Worm (Caenorhabditis elegans) whole organism, dauer: Measurements from ENCODE around the gene T12B5.14.

ENCODE experiments used
- unc-62 ChIP-seq: sonication (generic microtip); optimal IDR thresholded peaks from 2 replicates; lab custom pipeline; 2017; ENCODE audit warnings: missing biosample characterization, missing genetic modification reagents, missing genetic modification characterization

The T12B5.14 gene

DNA sequence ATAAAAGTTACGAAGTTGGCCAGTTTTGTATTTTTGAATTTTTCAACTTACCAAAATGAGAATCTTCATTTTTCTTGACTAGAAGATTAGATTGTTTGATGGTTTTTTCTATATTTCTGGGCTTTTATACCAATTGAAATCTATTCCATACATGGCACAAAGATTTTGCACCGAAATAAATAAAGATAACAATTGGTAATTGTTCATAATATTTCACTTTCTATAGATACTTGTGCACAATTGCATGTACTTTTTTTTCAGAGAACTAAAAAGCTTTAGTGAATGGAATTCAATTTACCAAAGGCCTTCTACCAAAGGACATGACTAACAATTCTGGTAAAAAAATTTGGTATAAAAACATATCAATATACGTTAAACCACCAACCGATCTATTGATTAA is at the start of gene T12B5.14, which contains the start of gene T12B5.15:
T12B5.14 (plus strand) TSS at position 321 of the 400 bp plus-strand sequence.
T12B5.15 (minus strand) TSS at position 101 of the 400 bp plus-strand sequence.
- TF ChIP-seq unc-62, result no peak

DNA sequence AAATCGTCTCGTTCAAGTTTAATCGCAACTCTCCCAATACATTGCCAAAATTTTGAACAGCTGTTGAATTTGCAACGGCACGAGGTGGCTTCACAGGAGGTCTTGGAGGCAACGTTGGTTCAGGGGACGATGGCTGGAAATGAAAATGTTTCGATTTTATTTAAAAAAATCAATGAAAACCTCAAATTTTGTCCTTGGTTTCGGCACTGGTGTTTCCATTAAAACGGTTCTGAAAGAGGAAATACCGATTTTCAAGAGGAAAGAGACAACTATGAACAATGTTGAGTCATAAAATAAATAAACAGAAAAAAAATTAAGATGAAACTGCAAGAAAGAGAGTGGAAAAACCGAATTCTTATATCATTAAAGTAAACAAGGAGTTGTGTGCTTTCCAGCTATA is 47.4 kb upstream of the T12B5.14 start, which contains the start of gene F23H11.4:
F23H11.4 (minus strand) TSS at position 229 of the 400 bp plus-strand sequence.
- no peak for TF ChIP-seq unc-62

DNA sequence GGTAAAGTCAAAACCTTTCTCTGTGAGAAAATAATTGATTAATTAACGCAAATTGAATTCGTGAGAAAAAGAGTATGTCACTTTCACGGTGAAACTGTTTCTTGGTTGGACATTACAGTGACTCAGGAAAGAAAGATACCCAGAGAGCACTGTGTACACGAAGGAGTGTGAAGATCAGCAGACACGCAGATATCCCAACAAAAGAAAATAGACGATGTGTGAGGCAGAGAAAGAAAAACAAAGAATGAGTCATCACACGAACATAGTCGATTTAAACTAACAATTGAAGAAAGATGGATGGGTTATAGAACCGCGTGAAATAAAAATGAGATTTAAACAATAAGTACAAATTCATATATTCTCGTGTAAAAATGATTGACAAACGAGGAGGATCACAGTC is 46.7 kb upstream of the T12B5.14 start:
- no peak for TF ChIP-seq unc-62

DNA sequence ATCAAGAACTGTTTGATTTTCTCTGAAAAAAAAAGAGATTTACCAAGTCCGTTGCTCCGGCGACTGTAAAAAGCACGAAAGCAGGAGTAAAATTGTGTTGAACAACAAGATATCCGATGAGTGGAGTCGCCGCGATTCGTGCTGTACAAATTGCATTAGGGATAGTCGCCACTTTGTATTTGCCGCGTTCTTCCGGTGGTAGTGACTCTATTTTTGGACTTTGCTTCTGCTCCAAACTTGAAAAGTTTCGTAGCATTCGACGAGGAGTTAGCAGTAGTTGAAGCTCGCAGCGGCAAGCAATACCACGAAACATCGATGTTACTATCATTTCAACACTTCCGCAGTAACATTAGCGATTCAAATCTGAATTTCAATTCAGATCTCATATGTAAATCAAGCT is 45.1 kb upstream of the T12B5.14 start, which contains the start of gene crls-1:
crls-1 (minus strand) TSS at position 363 of the 400 bp plus-strand sequence.
- no peak for TF ChIP-seq unc-62

DNA sequence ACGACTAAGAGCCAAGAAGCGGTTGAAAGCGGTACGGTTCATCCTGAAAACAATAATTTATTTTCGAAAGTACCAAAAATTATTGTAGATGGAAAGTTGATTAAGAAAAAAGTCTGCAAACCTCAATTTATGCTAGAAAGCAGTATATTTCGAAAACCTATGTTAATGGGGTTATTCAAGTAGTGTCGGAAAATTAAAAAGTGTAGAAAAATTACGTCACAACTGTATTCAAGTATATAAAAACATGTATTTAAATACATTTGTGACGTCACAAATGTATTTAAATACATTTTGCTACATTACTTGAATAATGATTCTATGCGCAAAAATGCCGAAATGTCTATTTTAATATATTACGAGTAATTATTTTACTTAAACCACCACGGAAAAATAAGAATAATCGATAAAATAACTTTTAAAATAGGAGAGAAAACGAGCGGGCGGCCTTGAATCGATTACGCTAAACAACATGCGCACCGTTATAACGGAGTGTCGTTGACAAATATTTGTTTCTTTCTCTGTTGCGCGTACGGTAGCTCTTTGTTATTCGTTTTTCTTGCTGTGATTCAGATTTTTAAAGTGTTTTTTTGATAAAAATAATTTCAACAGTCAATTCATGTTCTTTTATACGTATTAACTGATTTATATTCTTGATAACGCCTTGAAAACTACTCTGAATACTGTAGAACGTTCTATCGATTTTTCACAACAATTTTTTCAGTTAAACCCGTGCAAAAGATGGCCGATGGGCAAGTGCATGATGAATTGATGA is 43.9 kb upstream of the T12B5.14 start, which contains the start of the genes F23H11.5 and bra-2:
F23H11.5 (minus strand) TSS at position 51 of the 772 bp plus-strand sequence.
bra-2 (plus strand) TSS at position 722 of the 772 bp plus-strand sequence.
- TF ChIP-seq unc-62, result no peak

DNA sequence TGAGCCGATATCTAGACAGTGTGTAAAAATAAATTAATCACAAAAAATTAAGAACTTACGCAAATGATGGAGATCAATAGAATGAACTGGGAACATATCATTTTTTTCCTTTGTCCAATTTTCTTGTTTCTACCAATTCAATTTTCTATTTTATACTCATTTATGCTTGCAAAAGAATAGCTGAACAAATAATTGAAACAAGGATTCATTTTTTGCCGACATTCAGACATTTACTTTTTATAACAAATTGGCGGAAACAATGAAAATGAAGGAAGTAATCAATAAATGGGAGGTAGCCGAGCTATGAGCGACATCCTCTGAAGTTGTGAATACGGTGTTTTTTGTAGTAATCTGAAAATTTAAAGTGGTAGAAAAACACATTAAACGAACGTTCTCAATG is 37.8 kb upstream of the T12B5.14 start, which contains the start of gene idpp-13:
idpp-13 (minus strand) TSS at position 101 of the 400 bp plus-strand sequence.
- no peak for TF ChIP-seq unc-62

DNA sequence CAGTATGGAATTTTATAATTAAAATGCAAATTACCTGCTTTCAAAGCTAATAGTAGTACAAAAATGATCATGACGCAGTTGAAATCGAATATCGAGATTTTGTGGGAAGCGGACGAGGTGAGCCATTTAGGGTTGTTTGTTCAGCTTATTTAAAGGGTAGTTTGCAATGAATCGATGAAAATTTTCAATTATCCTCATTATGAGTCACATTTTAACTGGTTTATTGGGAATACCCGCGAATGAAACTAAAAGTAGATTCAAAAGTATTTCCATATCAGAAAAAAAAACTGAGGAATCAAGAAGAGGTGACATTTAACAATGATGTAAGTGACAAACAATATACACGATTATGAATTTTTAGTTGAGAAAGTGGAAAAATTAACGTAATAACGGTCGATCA is 35.4 kb upstream of the T12B5.14 start, which contains the start of gene F23H11.7:
F23H11.7 (minus strand) TSS at position 101 of the 400 bp plus-strand sequence.
- no peak for TF ChIP-seq unc-62

DNA sequence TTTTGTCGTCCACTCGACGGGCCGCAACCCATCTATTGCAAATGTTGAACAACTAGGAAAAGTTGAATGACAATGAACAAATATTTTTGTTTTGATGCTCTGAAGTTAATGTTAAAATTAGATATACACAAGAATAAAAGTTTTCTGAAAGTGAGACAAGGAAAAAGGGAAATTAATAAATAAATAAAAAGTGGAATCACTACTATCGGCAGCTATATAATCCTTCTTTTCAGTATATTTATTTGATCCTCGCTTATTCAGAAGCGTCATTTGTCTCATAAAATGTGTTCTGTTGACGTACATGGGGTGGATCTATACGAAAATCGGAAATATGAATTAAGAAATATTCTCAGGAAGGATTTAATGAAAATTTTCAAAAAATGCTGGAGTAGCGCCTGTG is 28.5 kb upstream of the T12B5.14 start, which contains the start of gene pef-1:
pef-1 (minus strand) TSS at position 101 of the 400 bp plus-strand sequence.
- no peak for TF ChIP-seq unc-62

DNA sequence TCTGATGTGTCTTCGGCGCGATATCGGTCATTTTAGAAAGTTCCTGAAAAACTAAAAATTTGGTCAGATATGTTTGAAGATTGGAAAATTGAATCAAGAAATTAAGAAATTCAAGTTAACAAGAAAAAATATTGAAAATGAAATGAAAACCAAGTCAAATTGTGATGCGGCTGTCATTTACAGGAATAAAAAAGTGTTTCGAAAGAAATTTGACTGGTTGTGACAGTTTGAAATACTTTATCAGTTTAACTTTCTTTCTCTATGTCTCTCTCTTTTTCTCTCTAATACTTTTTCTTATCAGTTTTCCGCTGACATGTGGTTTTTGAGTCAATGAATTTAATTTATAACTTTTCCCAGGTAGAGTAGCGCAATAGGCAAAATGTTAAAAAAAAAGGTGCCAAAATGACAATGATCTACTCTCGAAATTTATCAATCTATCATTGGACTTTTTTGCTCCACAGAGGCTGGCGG is 18.6 kb upstream of the T12B5.14 start, which contains the start of gene fbxa-55:
fbxa-55 (minus strand) TSS at position 51 of the 471 bp plus-strand sequence.
- no peak for TF ChIP-seq unc-62

DNA sequence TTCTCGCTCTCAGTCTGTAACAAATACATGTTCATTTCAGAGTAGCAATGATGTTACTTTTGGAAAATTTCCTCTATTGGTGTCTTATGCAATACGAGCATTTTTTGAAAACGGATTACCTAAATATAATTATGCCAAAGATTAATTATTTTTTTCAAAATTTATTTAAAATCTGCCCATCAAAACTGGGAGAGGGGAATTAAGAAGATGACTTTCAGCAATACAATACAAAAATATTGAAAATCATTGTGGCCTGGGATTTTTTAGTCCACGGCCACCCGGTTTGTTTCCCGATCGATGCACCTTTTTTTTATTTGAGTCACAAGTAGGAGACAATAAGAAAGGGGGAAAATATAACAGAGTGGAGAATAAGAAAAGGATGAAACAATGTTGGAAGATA is 16.7 kb upstream of the T12B5.14 start, which contains the start of gene fbxa-56:
fbxa-56 (minus strand) TSS at position 101 of the 400 bp plus-strand sequence.
- no peak for TF ChIP-seq unc-62

DNA sequence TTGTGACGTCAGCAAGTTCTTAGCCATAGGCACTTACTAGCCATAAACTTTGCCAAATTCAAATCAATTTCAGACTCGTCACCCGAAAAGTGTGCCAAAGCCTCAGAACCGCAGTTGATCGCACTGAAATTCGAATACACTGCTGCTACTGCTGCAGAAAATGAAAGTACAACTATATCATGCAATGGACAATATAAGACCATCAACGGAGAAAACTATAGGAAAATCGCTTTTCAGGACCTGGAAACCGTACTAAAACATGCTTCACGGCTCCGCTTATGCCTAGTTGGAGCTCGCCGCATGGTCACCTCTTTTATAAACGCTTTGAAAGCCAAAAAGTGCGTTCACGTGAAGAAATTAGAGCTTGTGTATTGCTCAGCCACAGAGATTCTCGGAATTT is 16.1 kb upstream of the T12B5.14 start, which contains the start of gene fbxa-22:
fbxa-22 (plus strand) TSS at position 301 of the 400 bp plus-strand sequence.
- TF ChIP-seq unc-62, result no peak

DNA sequence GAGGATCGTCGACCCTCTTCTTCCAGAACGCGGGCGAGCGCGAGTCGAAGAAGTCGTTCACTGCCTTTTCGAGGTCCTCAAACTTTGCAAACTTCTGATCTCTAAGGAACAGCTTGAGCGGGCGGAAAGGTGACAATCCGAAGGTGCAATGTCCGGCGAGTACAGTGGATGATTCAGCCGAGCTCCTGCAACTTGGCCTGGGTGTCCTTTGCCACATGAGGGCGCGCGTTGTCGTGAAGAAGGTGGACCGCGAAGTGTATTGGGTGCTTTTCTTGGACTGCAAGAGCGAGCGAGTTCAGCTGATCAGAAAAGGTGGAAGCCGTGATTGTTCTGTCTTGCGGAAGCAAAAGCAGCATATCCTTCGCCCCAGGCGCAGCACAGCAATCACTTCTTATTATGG is 12.7 kb upstream of the T12B5.14 start:
- TF ChIP-seq unc-62, result no peak

DNA sequence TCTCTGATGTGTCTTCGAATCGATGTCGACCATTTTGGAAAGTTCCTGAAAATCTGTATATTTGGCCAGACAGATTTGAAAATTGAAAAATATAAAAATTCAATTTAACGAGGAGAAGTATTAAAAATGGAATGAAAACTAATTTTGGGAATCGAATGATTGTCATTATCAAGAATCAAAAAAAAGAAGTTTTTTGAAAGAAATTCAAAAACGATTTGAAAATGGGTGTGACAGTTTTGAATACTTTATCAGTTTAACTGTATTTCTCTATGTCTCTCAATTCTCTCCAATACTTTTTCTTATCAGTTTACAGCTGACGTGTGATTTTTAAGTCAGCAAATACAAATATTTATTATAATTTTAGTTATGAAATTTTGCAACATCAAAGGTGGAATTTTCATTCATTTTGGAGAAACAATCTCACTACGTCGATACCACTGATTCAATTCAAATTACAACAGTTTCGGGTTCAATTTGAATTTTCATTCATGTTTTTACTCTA is 11.2 kb upstream of the T12B5.14 start, which contains the start of gene fbxa-59:
fbxa-59 (minus strand) TSS at position 51 of the 502 bp plus-strand sequence.
- TF ChIP-seq unc-62, result no peak

DNA sequence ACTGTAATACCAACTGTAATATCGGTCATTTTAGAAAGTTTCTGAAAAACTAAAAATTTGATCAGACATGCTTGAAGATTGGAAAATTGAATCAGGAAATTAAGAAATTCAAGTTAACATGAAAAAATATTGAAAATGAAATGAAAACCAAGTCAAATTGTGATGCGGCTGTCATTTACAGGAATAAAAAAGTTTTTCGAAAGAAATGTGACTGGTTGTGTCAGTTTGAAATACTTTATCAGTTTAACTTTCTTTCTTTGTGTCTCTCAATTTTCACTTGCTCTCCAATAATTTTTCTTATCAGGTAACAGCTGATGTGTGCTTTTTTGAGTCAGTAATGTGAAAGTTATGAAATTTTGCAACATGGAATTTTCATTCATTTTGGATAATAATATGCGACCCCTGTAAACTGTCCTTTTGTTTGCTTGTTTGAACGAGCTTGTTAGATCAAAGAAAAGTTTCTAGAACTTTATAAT is 8.4 kb upstream of the T12B5.14 start, which contains the start of gene fbxa-60:
fbxa-60 (minus strand) TSS at position 51 of the 476 bp plus-strand sequence.
- no peak for TF ChIP-seq unc-62

DNA sequence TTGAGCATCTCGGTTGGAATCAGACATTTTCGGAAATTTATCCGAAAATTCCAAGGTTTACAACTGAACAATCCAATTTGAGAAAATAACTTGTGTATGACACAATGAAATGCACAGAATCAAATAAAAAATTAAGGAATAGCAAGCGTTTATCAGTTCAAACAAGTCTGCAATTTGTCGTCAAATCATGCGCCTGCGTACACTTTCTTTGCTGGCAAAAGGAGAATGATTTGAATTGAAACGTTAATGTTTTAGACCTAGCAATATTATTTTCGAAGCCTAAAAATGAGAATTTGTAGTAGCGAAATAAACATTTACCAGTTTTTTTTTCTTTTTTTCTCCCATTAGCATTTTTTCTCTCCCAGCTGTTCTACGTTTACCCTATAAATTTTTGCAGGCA is 4.2 kb upstream of the T12B5.14 start, which contains the start of the genes fbxa-67 and fbxa-11:
fbxa-67 (minus strand) TSS at position 199 of the 400 bp plus-strand sequence.
fbxa-11 (plus strand) TSS at position 398 of the 400 bp plus-strand sequence.
- no peak for TF ChIP-seq unc-62

DNA sequence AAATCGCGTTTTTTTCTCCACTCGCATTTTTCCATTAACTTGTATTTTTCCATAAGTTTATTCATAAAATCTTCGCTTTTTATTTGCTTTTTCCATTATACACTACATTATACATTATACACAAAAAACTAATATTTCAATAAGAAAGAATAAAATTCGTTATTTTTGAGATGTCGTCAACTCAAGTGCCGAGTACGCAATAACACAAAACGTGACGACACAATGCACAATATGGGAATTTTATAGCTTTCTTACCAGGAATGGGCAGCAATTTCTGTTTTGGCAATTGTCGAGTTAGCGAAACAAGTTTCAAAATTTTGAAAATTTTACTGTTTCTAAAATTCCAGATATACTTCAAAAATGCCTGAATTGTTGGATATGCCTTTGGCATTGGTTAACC is 2.5 kb upstream of the T12B5.14 start, which contains the start of gene fbxa-10:
fbxa-10 (plus strand) TSS at position 207 of the 400 bp plus-strand sequence.
- no peak for TF ChIP-seq unc-62
